Fruit fly (Drosophila melanogaster) whole organism, embryonic: ENCODE results near the gene CG10948.
A peak's percentile ranks its signal among the peaks of the same experiment; 100 is the strongest.

ENCODE experiments used
- Ada2b ChIP-seq: fragments of 200-800 bp; sonication (Bioruptor generic); IDR thresholded peaks from 2 replicates; pipeline ENCODE4 v1.3.6; 2022; ENCODE audit warnings: missing biosample characterization, missing genetic modification characterization
- Asciz ChIP-seq: fragments of 200-800 bp; sonication (Bioruptor generic); optimal IDR thresholded peaks from 2 replicates; lab custom pipeline; 2017; ENCODE audit warnings: missing biosample characterization, mild to moderate bottlenecking, missing genetic modification characterization, missing genetic modification reagents
- BEAF-32 ChIP-seq: fragments of 200-800 bp; sonication (Bioruptor generic); optimal IDR thresholded peaks from 3 replicates; lab custom pipeline; 2017; ENCODE audit warnings: missing biosample characterization, missing genetic modification characterization, mild to moderate bottlenecking, moderate library complexity, missing genetic modification reagents
- CG10462 ChIP-seq: fragments of 200-800 bp; sonication (Bioruptor generic); optimal IDR thresholded peaks from 2 replicates; lab custom pipeline; 2016; ENCODE audit warnings: missing biosample characterization, missing genetic modification characterization
- CG11560 ChIP-seq: fragments of 200-800 bp; sonication (Bioruptor generic); IDR thresholded peaks from 3 replicates; pipeline ENCODE4 v1.3.6; 2022; ENCODE audit warnings: missing biosample characterization, missing genetic modification characterization
- CG12299 ChIP-seq: fragments of 200-800 bp; sonication (Bioruptor generic); optimal IDR thresholded peaks from 2 replicates; lab custom pipeline; 2018; ENCODE audit warnings: missing biosample characterization, mild to moderate bottlenecking, missing genetic modification characterization
- CG12659 ChIP-seq: fragments of 200-800 bp; sonication (Bioruptor generic); optimal IDR thresholded peaks from 3 replicates; lab custom pipeline; 2017; ENCODE audit warnings: mild to moderate bottlenecking, missing biosample characterization, missing genetic modification reagents, missing genetic modification characterization
- CG12744 ChIP-seq: fragments of 200-800 bp; sonication (Bioruptor generic); optimal IDR thresholded peaks from 2 replicates; lab custom pipeline; 2016; ENCODE audit warnings: missing biosample characterization, missing genetic modification characterization
- CG13296 ChIP-seq: fragments of 200-800 bp; sonication (Bioruptor generic); optimal IDR thresholded peaks from 3 replicates; lab custom pipeline; 2018; ENCODE audit warnings: missing biosample characterization, mild to moderate bottlenecking, missing genetic modification characterization
- CG15601 ChIP-seq: fragments of 200-800 bp; sonication (Bioruptor generic); optimal IDR thresholded peaks from 3 replicates; lab custom pipeline; 2019; ENCODE audit warnings: missing biosample characterization, mild to moderate bottlenecking, missing genetic modification characterization, moderate library complexity
- CG17385 ChIP-seq: fragments of 200-800 bp; sonication (Bioruptor generic); optimal IDR thresholded peaks from 3 replicates; lab custom pipeline; 2018; ENCODE audit warnings: missing biosample characterization, mild to moderate bottlenecking, missing genetic modification characterization
- CG18599 ChIP-seq: fragments of 200-800 bp; sonication (Bioruptor generic); optimal IDR thresholded peaks from 3 replicates; lab custom pipeline; 2017; ENCODE audit warnings: missing biosample characterization, missing genetic modification characterization, mild to moderate bottlenecking, moderate library complexity, missing genetic modification reagents
- CG2202 ChIP-seq: fragments of 200-800 bp; sonication (Bioruptor generic); optimal IDR thresholded peaks from 2 replicates; lab custom pipeline; 2018; ENCODE audit warnings: missing biosample characterization, mild to moderate bottlenecking, missing genetic modification characterization
- CG30020 ChIP-seq: fragments of 200-800 bp; optimal IDR thresholded peaks from 2 replicates; lab custom pipeline; 2019; ENCODE audit warnings: missing biosample characterization, mild to moderate bottlenecking, missing genetic modification characterization, moderate library complexity
- CG3407 ChIP-seq: fragments of 200-800 bp; sonication (Bioruptor generic); optimal IDR thresholded peaks from 2 replicates; lab custom pipeline; 2018; ENCODE audit warnings: missing biosample characterization, mild to moderate bottlenecking, missing genetic modification characterization
- CG4360 ChIP-seq: fragments of 200-800 bp; sonication (Bioruptor generic); IDR thresholded peaks from 2 replicates; pipeline ENCODE4 v1.3.6; 2022; ENCODE audit warnings: missing biosample characterization, missing genetic modification characterization
- CG4424 ChIP-seq: fragments of 200-800 bp; sonication (Bioruptor generic); optimal IDR thresholded peaks from 3 replicates; lab custom pipeline; 2016; ENCODE audit warnings: missing biosample characterization, missing genetic modification characterization
- CG5245 ChIP-seq: fragments of 200-800 bp; sonication (Bioruptor generic); optimal IDR thresholded peaks from 3 replicates; lab custom pipeline; 2016; ENCODE audit warnings: missing biosample characterization, missing genetic modification characterization
- CG6654 ChIP-seq: fragments of 200-800 bp; sonication (Bioruptor generic); optimal IDR thresholded peaks from 2 replicates; lab custom pipeline; 2017; ENCODE audit warnings: missing biosample characterization, mild to moderate bottlenecking, missing genetic modification characterization
- CG8924 ChIP-seq: fragments of 200-800 bp; optimal IDR thresholded peaks from 3 replicates; lab custom pipeline; 2019; ENCODE audit warnings: missing biosample characterization, mild to moderate bottlenecking, missing genetic modification characterization, moderate library complexity
- D19B ChIP-seq: fragments of 200-800 bp; sonication (Bioruptor generic); optimal IDR thresholded peaks from 2 replicates; lab custom pipeline; 2017; ENCODE audit warnings: missing biosample characterization, mild to moderate bottlenecking, missing genetic modification characterization
- Elba2 ChIP-seq: fragments of 200-800 bp; sonication (Bioruptor generic); optimal IDR thresholded peaks from 3 replicates; lab custom pipeline; 2016; ENCODE audit warnings: missing biosample characterization, missing genetic modification characterization
- H2.0 ChIP-seq: fragments of 200-800 bp; sonication (Bioruptor generic); IDR thresholded peaks from 2 replicates; pipeline ENCODE4 v1.3.6; 2022; ENCODE audit warnings: missing biosample characterization, missing genetic modification characterization
- Med ChIP-seq: fragments of 200-800 bp; sonication (Bioruptor generic); peaks from one replicate; lab custom pipeline; 2016; ENCODE audit warnings: missing biosample characterization, missing genetic modification characterization, mild to moderate bottlenecking, inconsistent platforms, moderate library complexity
- Nf-YB ChIP-seq: fragments of 200-800 bp; sonication (Bioruptor generic); optimal IDR thresholded peaks from 3 replicates; lab custom pipeline; 2019; ENCODE audit warnings: missing biosample characterization, mild to moderate bottlenecking, missing genetic modification characterization, moderate library complexity
- Optix ChIP-seq: fragments of 200-800 bp; sonication (Bioruptor generic); IDR thresholded peaks from 3 replicates; pipeline ENCODE4 v1.3.6; 2022; ENCODE audit warnings: missing biosample characterization, missing genetic modification characterization
- Pdp1 ChIP-seq, 2 experiments: fragments of 200-800 bp; sonication (Bioruptor generic); optimal IDR thresholded peaks; 3 replicates each; lab custom pipeline; 2016; ENCODE audit warnings: missing biosample characterization in 2 of 2, missing genetic modification characterization in 2 of 2, mild to moderate bottlenecking in 1 of 2, moderate library complexity in 1 of 2
- Sox102F ChIP-seq: fragments of 200-800 bp; sonication (Bioruptor generic); optimal IDR thresholded peaks from 2 replicates; lab custom pipeline; 2018; ENCODE audit warnings: missing biosample characterization, mild to moderate bottlenecking, missing genetic modification characterization, moderate library complexity
- abd-A ChIP-seq: fragments of 200-800 bp; sonication (Bioruptor generic); optimal IDR thresholded peaks from 3 replicates; lab custom pipeline; 2019; ENCODE audit warnings: missing biosample characterization, mild to moderate bottlenecking, missing genetic modification characterization, moderate library complexity
- ash1 ChIP-seq: fragments of 200-800 bp; sonication (Bioruptor generic); optimal IDR thresholded peaks from 2 replicates; lab custom pipeline; 2018; ENCODE audit warnings: missing biosample characterization, mild to moderate bottlenecking, missing genetic modification characterization
- cg ChIP-seq: fragments of 200-800 bp; sonication (Bioruptor generic); optimal IDR thresholded peaks from 3 replicates; lab custom pipeline; 2019; ENCODE audit warnings: missing biosample characterization, mild to moderate bottlenecking, missing genetic modification characterization, moderate library complexity
- chinmo ChIP-seq: fragments of 200-800 bp; sonication (Bioruptor generic); IDR thresholded peaks from 4 replicates; pipeline ENCODE4 v1.3.6; 2022; ENCODE audit warnings: missing biosample characterization, missing genetic modification characterization; ENCODE audit not compliant: partially characterized antibody
- chm ChIP-seq: fragments of 200-800 bp; sonication (Bioruptor generic); IDR thresholded peaks from 2 replicates; pipeline ENCODE4 v1.3.6; 2022; ENCODE audit warnings: missing biosample characterization, missing genetic modification characterization
- cwo ChIP-seq: fragments of 200-800 bp; sonication (Bioruptor generic); optimal IDR thresholded peaks from 3 replicates; lab custom pipeline; 2017; ENCODE audit warnings: missing biosample characterization, missing genetic modification characterization, mild to moderate bottlenecking, moderate library complexity, missing genetic modification reagents
- dmrt99B ChIP-seq: fragments of 200-800 bp; sonication (Bioruptor generic); optimal IDR thresholded peaks from 2 replicates; lab custom pipeline; 2018; ENCODE audit warnings: missing biosample characterization, mild to moderate bottlenecking, missing genetic modification characterization, moderate library complexity
- fd64A ChIP-seq: fragments of 200-800 bp; sonication (Bioruptor generic); optimal IDR thresholded peaks from 3 replicates; lab custom pipeline; 2018; ENCODE audit warnings: missing biosample characterization, mild to moderate bottlenecking, missing genetic modification characterization
- fd96Cb ChIP-seq: fragments of 200-800 bp; sonication (Bioruptor generic); optimal IDR thresholded peaks from 2 replicates; lab custom pipeline; 2018; ENCODE audit warnings: missing biosample characterization, mild to moderate bottlenecking, missing genetic modification characterization, moderate library complexity
- grn ChIP-seq: fragments of 200-800 bp; sonication (Bioruptor generic); optimal IDR thresholded peaks from 3 replicates; lab custom pipeline; 2017; ENCODE audit warnings: missing biosample characterization, missing genetic modification characterization
- jumu ChIP-seq: fragments of 200-800 bp; sonication (Bioruptor generic); optimal IDR thresholded peaks from 3 replicates; lab custom pipeline; 2016; ENCODE audit warnings: missing biosample characterization, missing genetic modification characterization
- kah ChIP-seq: fragments of 200-800 bp; sonication (Bioruptor generic); optimal IDR thresholded peaks from 2 replicates; lab custom pipeline; 2018; ENCODE audit warnings: missing biosample characterization, mild to moderate bottlenecking, missing genetic modification characterization
- lola ChIP-seq, 3 experiments: fragments of >200 bp in 2 of 3; fragments of 200-800 bp in 1 of 3; sonication (Bioruptor generic) in 1 of 3; optimal IDR thresholded peaks; 2 replicates each; lab custom pipeline; 2017 to 2019; ENCODE audit warnings: missing biosample characterization in 3 of 3, missing genetic modification characterization in 3 of 3, mild to moderate bottlenecking in 1 of 3, moderate library complexity in 1 of 3
- onecut ChIP-seq: fragments of 200-800 bp; sonication (Bioruptor generic); IDR thresholded peaks from 2 replicates; pipeline ENCODE4 v1.3.6; 2022; ENCODE audit warnings: missing biosample characterization, missing genetic modification characterization
- otp ChIP-seq: fragments of 200-800 bp; sonication (Bioruptor generic); IDR thresholded peaks from 3 replicates; pipeline ENCODE4, ENCODE4 v1.3.6; 2022; ENCODE audit warnings: missing biosample characterization, missing genetic modification characterization
- prd ChIP-seq, 3 experiments: fragments of >200 bp in 2 of 3; fragments of 200-800 bp in 1 of 3; sonication (Bioruptor generic) in 1 of 3; optimal IDR thresholded peaks in 2 of 3; IDR thresholded peaks in 1 of 3; 2 replicates in 2 of 3; 3 replicates in 1 of 3; pipeline versions ENCODE4 v1.3.6 to Lab custom; 2017 to 2022; ENCODE audit warnings: missing biosample characterization in 1 of 3, missing genetic modification characterization in 1 of 3
- salm ChIP-seq: fragments of 200-800 bp; sonication (Bioruptor generic); optimal IDR thresholded peaks from 2 replicates; lab custom pipeline; 2018; ENCODE audit warnings: missing biosample characterization, mild to moderate bottlenecking, missing genetic modification characterization
- sens ChIP-seq: fragments of 200-800 bp; sonication (Bioruptor generic); peaks from one replicate; lab custom pipeline; 2016; ENCODE audit warnings: missing biosample characterization, missing genetic modification characterization
- shn ChIP-seq: fragments of 200-800 bp; sonication (Bioruptor generic); optimal IDR thresholded peaks from 3 replicates; lab custom pipeline; 2016; ENCODE audit warnings: missing biosample characterization, missing genetic modification characterization
- sug ChIP-seq: fragments of 200-800 bp; optimal IDR thresholded peaks from 2 replicates; lab custom pipeline; 2019; ENCODE audit warnings: missing biosample characterization, mild to moderate bottlenecking, missing genetic modification characterization, moderate library complexity
- vvl ChIP-seq: fragments of 200-800 bp; sonication (Bioruptor generic); IDR thresholded peaks from 2 replicates; pipeline ENCODE4 v1.3.6; 2022; ENCODE audit warnings: missing biosample characterization, missing genetic modification characterization

Gene CG10948

dm6 chr3L:12806290-12806743 lies 43.6 kb downstream of the CG10948 start (continued):
- TF ChIP-seq lola (GFP tag; optimal IDR thresholded peaks at IDR 0.05; lab: Kevin White, UChicago) (peak in 1 of 3 experiments; percentile 39), CG12744 (no peak), jumu (GFP tag; lab: Kevin White, UChicago) (no peak), CG2202 (tag; lab: Kevin White, UChicago) (peak; percentile 4), abd-A (no peak), sens (GFP tag; lab: Kevin White, UChicago) (peak; percentile 90), prd (optimal IDR thresholded peaks at IDR 0.05; lab: Kevin White, UChicago) (no peak), prd (GFP tag; IDR thresholded peaks at IDR 0.05; lab: Robert Waterston, UW) (0 out of 3 replicates have a peak, but pooled peaks have one; percentile 34), chm (peak; percentile 79; the same call in 1 of the 2 replicates), CG17385 (GFP tag; lab: Kevin White, UChicago) (peak; percentile 65), CG15601 (peak; percentile 56), CG12659 (peak; percentile 21), CG11560 (no peak), Asciz (GFP tag; lab: Kevin White, UChicago) (peak; percentile 52), fd64A (GFP tag; lab: Kevin White, UChicago) (no peak), CG18599 (GFP tag; lab: Kevin White, UChicago) (peak; percentile 73), fd96Cb (tag; lab: Kevin White, UChicago) (peak; percentile 49), Pdp1 (GFP tag; optimal IDR thresholded peaks at IDR 0.05; lab: Kevin White, UChicago) (peak in 1 of 2 experiments; percentile 58), Optix (GFP tag; lab: Robert Waterston, UW) (no peak), CG6654 (GFP tag; lab: Kevin White, UChicago) (no peak), CG5245 (peak; percentile 21), CG13296 (GFP tag; lab: Kevin White, UChicago) (peak; percentile 11), cg (GFP tag; lab: Kevin White, UChicago) (peak; percentile 81), dmrt99B (peak; percentile 65), BEAF-32 (GFP tag; lab: Kevin White, UChicago) (no peak), Nf-YB (peak; percentile 20), salm (tag; lab: Kevin White, UChicago) (peak; percentile 33), Sox102F (GFP tag; lab: Kevin White, UChicago) (peak; percentile 65), CG12299 (tag; lab: Kevin White, UChicago) (peak; percentile 68), chinmo (GFP tag; lab: Robert Waterston, UW) (peak; percentile 95; the same call in 3 of the 4 replicates), CG10462 (GFP tag; lab: Kevin White, UChicago) (peak; percentile 34), otp (GFP tag; lab: Robert Waterston, UW) (peak; percentile 43; the same call in 1 of the 3 replicates), shn (GFP tag; lab: Kevin White, UChicago) (no peak), CG30020 (tag; lab: Kevin White, UChicago) (peak; percentile 7), onecut (peak; percentile 40; the same call in 1 of the 2 replicates), CG4360 (GFP tag; lab: Robert Waterston, UW) (peak; percentile 73), H2.0 (GFP tag; lab: Robert Waterston, UW) (peak; percentile 27; the same call in 1 of the 2 replicates), cwo (GFP tag; lab: Kevin White, UChicago) (peak; percentile 36), ash1 (GFP tag; lab: Kevin White, UChicago) (no peak), D19B (GFP tag; lab: Kevin White, UChicago) (peak; percentile 35), grn (GFP tag; lab: Kevin White, UChicago) (peak; percentile 36), Med (GFP tag; lab: Kevin White, UChicago) (peak; percentile 75), sug (tag; lab: Kevin White, UChicago) (peak; percentile 33), CG4424 (GFP tag; lab: Kevin White, UChicago) (peak; percentile 19), CG3407 (GFP tag; lab: Kevin White, UChicago) (peak; percentile 28), vvl (GFP tag; lab: Robert Waterston, UW) (peak; percentile 69), Elba2 (GFP tag; lab: Kevin White, UChicago) (peak; percentile 37), Ada2b (GFP tag; lab: Robert Waterston, UW) (peak; percentile 29), kah (no peak), CG8924 (peak; percentile 78)
